Fruit fly (Drosophila melanogaster) whole organism, prepupa: ENCODE measurements around the gene Nthl1.

Experiments used
- CG10631 ChIP-seq: fragments of 200-800 bp; sonication (Bioruptor generic); optimal IDR thresholded peaks from 2 replicates; lab custom pipeline; 2016; ENCODE audit warnings: missing biosample characterization, missing genetic modification characterization
- CG10669 ChIP-seq: fragments of 200-800 bp; sonication (Bioruptor generic); optimal IDR thresholded peaks from 3 replicates; lab custom pipeline; 2018; ENCODE audit warnings: missing biosample characterization, mild to moderate bottlenecking, missing genetic modification characterization, moderate library complexity
- CG11294 ChIP-seq: fragments of 200-800 bp; sonication (Bioruptor generic); IDR thresholded peaks from 2 replicates; pipeline ENCODE4 v1.3.6; 2022; ENCODE audit warnings: missing biosample characterization, missing genetic modification characterization
- CG11762 ChIP-seq: fragments of 200-800 bp; sonication (Bioruptor generic); optimal IDR thresholded peaks from 3 replicates; lab custom pipeline; 2016; ENCODE audit warnings: missing biosample characterization, missing genetic modification characterization; ENCODE audit not compliant: insufficient read depth
- CG11902 ChIP-seq: fragments of 200-800 bp; sonication (Bioruptor generic); optimal IDR thresholded peaks from 3 replicates; lab custom pipeline; 2016; ENCODE audit warnings: missing biosample characterization, missing genetic modification characterization
- CG15336 ChIP-seq: fragments of 200-800 bp; sonication (Bioruptor generic); IDR thresholded peaks from 2 replicates; pipeline ENCODE4 v1.3.6; 2022; ENCODE audit warnings: missing biosample characterization, missing genetic modification characterization
- CG1621 ChIP-seq: fragments of 200-800 bp; sonication (Bioruptor generic); optimal IDR thresholded peaks from 3 replicates; lab custom pipeline; 2018; ENCODE audit warnings: missing biosample characterization, mild to moderate bottlenecking, missing genetic modification characterization
- CG3032 ChIP-seq: fragments of 200-800 bp; optimal IDR thresholded peaks from 2 replicates; lab custom pipeline; 2019; ENCODE audit warnings: missing biosample characterization, mild to moderate bottlenecking, missing genetic modification characterization, moderate library complexity
- CG31627 ChIP-seq: fragments of 200-800 bp; sonication (Bioruptor generic); optimal IDR thresholded peaks from 3 replicates; lab custom pipeline; 2016; ENCODE audit warnings: missing biosample characterization, missing genetic modification characterization
- CG3919 ChIP-seq: fragments of 200-800 bp; sonication (Bioruptor generic); optimal IDR thresholded peaks from 3 replicates; lab custom pipeline; 2016; ENCODE audit warnings: missing biosample characterization, missing genetic modification characterization
- CG4318 ChIP-seq: fragments of 200-800 bp; sonication (Bioruptor generic); optimal IDR thresholded peaks from 3 replicates; lab custom pipeline; 2017; ENCODE audit warnings: missing biosample characterization, mild to moderate bottlenecking, missing genetic modification characterization
- CG6163 ChIP-seq: fragments of 200-800 bp; sonication (Bioruptor generic); IDR thresholded peaks from 3 replicates; pipeline ENCODE4 v1.3.6; 2022; ENCODE audit warnings: missing biosample characterization, missing genetic modification characterization
- CG6276 ChIP-seq: fragments of 200-800 bp; sonication (Bioruptor generic); optimal IDR thresholded peaks from 2 replicates; lab custom pipeline; 2017; ENCODE audit warnings: missing biosample characterization, mild to moderate bottlenecking, missing genetic modification characterization
- CG6792 ChIP-seq: fragments of 200-800 bp; sonication (Bioruptor generic); optimal IDR thresholded peaks from 3 replicates; lab custom pipeline; 2016; ENCODE audit warnings: missing biosample characterization, missing genetic modification characterization
- CG6808 ChIP-seq: fragments of 200-800 bp; sonication (Bioruptor generic); optimal IDR thresholded peaks from 3 replicates; lab custom pipeline; 2017; ENCODE audit warnings: missing biosample characterization, missing genetic modification characterization, mild to moderate bottlenecking, moderate library complexity, missing genetic modification reagents
- CG6854 ChIP-seq: fragments of 200-800 bp; sonication (Bioruptor generic); optimal IDR thresholded peaks from 2 replicates; lab custom pipeline; 2017; ENCODE audit warnings: missing biosample characterization, mild to moderate bottlenecking, missing genetic modification characterization
- CG7368 ChIP-seq: fragments of 200-800 bp; sonication (Bioruptor generic); optimal IDR thresholded peaks from 3 replicates; lab custom pipeline; 2016; ENCODE audit warnings: missing biosample characterization, missing genetic modification characterization
- CG8119 ChIP-seq: fragments of 200-800 bp; sonication (Bioruptor generic); IDR thresholded peaks from 3 replicates; pipeline ENCODE4 v1.3.6; 2022; ENCODE audit warnings: missing biosample characterization, missing genetic modification characterization
- CG8632 ChIP-seq: fragments of 200-800 bp; sonication (Bioruptor generic); optimal IDR thresholded peaks from 3 replicates; lab custom pipeline; 2016; ENCODE audit warnings: missing biosample characterization, missing genetic modification characterization
- Eip75B ChIP-seq: fragments of 200-800 bp; sonication (Bioruptor generic); optimal IDR thresholded peaks from 3 replicates; lab custom pipeline; 2016; ENCODE audit warnings: missing biosample characterization, missing genetic modification characterization
- Eip78C ChIP-seq: fragments of 200-800 bp; sonication (Bioruptor generic); peaks from one replicate; lab custom pipeline; 2016; ENCODE audit warnings: missing biosample characterization, missing genetic modification characterization
- Ets21C ChIP-seq: fragments of 200-800 bp; sonication (Bioruptor generic); optimal IDR thresholded peaks from 3 replicates; lab custom pipeline; 2016; ENCODE audit warnings: missing biosample characterization, missing genetic modification characterization
- Ets96B ChIP-seq: fragments of 200-800 bp; optimal IDR thresholded peaks from 2 replicates; lab custom pipeline; 2019; ENCODE audit warnings: missing biosample characterization, mild to moderate bottlenecking, missing genetic modification characterization, moderate library complexity
- Hr38 ChIP-seq: sonication (Bioruptor generic); optimal IDR thresholded peaks from 2 replicates; lab custom pipeline; 2016; ENCODE audit warnings: missing biosample characterization, missing genetic modification characterization
- Hr39 ChIP-seq: fragments of 200-800 bp; sonication (Bioruptor generic); optimal IDR thresholded peaks from 2 replicates; lab custom pipeline; 2016; ENCODE audit warnings: missing biosample characterization, missing genetic modification characterization
- Met ChIP-seq: fragments of 200-800 bp; sonication (Bioruptor generic); optimal IDR thresholded peaks from 3 replicates; lab custom pipeline; 2016; ENCODE audit warnings: missing biosample characterization, missing genetic modification characterization
- Sox14 ChIP-seq: fragments of 200-800 bp; sonication (Bioruptor generic); optimal IDR thresholded peaks from 3 replicates; lab custom pipeline; 2016; ENCODE audit warnings: missing biosample characterization, missing genetic modification characterization
- achi ChIP-seq: fragments of 200-800 bp; sonication (Bioruptor generic); optimal IDR thresholded peaks from 3 replicates; lab custom pipeline; 2016; ENCODE audit warnings: missing biosample characterization, missing genetic modification characterization
- cyc ChIP-seq: fragments of 200-800 bp; sonication (Bioruptor generic); optimal IDR thresholded peaks from 3 replicates; lab custom pipeline; 2016; ENCODE audit warnings: missing biosample characterization, missing genetic modification characterization
- dsx ChIP-seq: fragments of 200-800 bp; optimal IDR thresholded peaks from 3 replicates; lab custom pipeline; 2019; ENCODE audit warnings: missing biosample characterization, mild to moderate bottlenecking, missing genetic modification characterization, moderate library complexity; ENCODE audit not compliant: poor library complexity, severe bottlenecking
- eg ChIP-seq: fragments of 200-800 bp; sonication (Bioruptor generic); IDR thresholded peaks from 3 replicates; pipeline ENCODE4 v1.3.6; 2022; ENCODE audit warnings: missing biosample characterization, missing genetic modification characterization
- esn ChIP-seq: fragments of 200-800 bp; sonication (Bioruptor generic); optimal IDR thresholded peaks from 2 replicates; lab custom pipeline; 2016; ENCODE audit warnings: missing biosample characterization, mild to moderate bottlenecking, missing genetic modification characterization, moderate library complexity
- fd59A ChIP-seq: fragments of 200-800 bp; sonication (Bioruptor generic); optimal IDR thresholded peaks from 2 replicates; lab custom pipeline; 2017; ENCODE audit warnings: missing biosample characterization, mild to moderate bottlenecking, missing genetic modification characterization, missing genetic modification reagents
- fd85E ChIP-seq: fragments of 200-800 bp; sonication (Bioruptor generic); optimal IDR thresholded peaks from 3 replicates; lab custom pipeline; 2016; ENCODE audit warnings: missing biosample characterization, missing genetic modification characterization
- fkh ChIP-seq: fragments of 200-800 bp; sonication (Bioruptor generic); optimal IDR thresholded peaks from 3 replicates; lab custom pipeline; 2017; ENCODE audit warnings: missing biosample characterization, mild to moderate bottlenecking, missing genetic modification characterization, moderate library complexity
- lz ChIP-seq: fragments of 200-800 bp; sonication (Bioruptor generic); optimal IDR thresholded peaks from 3 replicates; lab custom pipeline; 2016; ENCODE audit warnings: missing biosample characterization, missing genetic modification characterization
- pdm3 ChIP-seq: fragments of 200-800 bp; sonication (Bioruptor generic); optimal IDR thresholded peaks from 3 replicates; lab custom pipeline; 2016; ENCODE audit warnings: missing biosample characterization, missing genetic modification characterization
- spab ChIP-seq: fragments of 200-800 bp; sonication (Bioruptor generic); optimal IDR thresholded peaks from 2 replicates; lab custom pipeline; 2017; ENCODE audit warnings: missing biosample characterization, mild to moderate bottlenecking, missing genetic modification characterization, missing genetic modification reagents
- topi ChIP-seq: fragments of 200-800 bp; sonication (Bioruptor generic); optimal IDR thresholded peaks from 3 replicates; lab custom pipeline; 2016; ENCODE audit warnings: missing biosample characterization, missing genetic modification characterization
- vri ChIP-seq: fragments of 200-800 bp; sonication (Bioruptor generic); optimal IDR thresholded peaks from 3 replicates; lab custom pipeline; 2016; ENCODE audit warnings: missing biosample characterization, mild to moderate bottlenecking, missing genetic modification characterization

Nthl1 gene

DNA sequence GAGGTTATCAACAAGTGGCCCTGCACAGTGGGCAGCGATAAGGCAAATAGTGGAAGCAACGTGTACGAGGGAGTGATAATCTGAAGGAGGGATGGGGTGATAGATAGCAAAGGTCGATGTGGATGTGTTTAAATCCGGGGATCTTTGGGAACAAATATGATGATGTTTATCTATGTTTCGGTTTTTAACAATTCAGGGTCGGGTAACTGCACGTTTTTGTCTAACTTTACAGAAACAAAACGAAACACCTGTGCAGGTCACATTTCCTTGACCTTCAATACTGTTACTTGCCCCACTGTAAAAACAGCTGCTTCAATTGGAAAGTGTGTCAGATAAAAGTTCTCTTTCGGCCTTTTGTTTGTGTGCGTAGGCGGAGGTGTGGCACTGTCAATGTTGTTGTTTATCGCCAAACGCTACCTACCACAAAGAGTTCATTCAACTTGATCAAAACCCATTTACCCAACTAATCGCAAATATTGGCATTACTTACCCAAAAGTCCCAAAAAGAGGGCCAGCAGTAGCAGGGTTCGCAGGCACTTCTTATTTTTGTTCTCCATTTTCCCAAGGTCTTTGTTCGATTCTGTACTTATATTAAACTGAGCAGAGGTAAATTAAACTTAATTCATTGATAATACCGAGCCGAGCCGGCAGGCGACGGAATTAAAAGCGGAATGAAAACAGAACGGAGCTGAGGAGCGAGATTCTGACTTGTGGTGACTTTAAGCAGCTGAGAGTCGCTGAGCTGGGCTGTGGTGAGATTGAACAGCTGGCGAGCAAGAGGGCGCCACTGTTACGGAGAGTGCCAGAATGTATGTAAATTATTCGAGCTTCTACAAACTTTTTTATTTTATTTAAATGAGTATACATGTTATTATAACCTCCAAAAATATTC is 5.2 kb downstream of the Nthl1 start, which contains the start of gene Mtp (continued):
- TF ChIP-seq CG10631 (GFP tag; lab: Kevin White, UChicago), result peak; percentile 71
- peak; percentile 83 for TF ChIP-seq CG8119 (GFP tag; lab: Robert Waterston, UW)
- TF ChIP-seq CG11762 (GFP tag; lab: Kevin White, UChicago), result peak; percentile 77
- peak; percentile 74 for TF ChIP-seq CG1621
- TF ChIP-seq CG4318 (GFP tag; lab: Kevin White, UChicago), result peak; percentile 76
- peak; percentile 72 for TF ChIP-seq CG11902 (GFP tag; lab: Kevin White, UChicago)
- peak; percentile 47 for TF ChIP-seq vri (GFP tag; lab: Kevin White, UChicago)
- TF ChIP-seq Hr39, result peak; percentile 88
- peak; percentile 81 for TF ChIP-seq achi (GFP tag; lab: Kevin White, UChicago)
- TF ChIP-seq Ets21C (GFP tag; lab: Kevin White, UChicago), result peak; percentile 85
- TF ChIP-seq Hr38 (GFP tag; lab: Kevin White, UChicago), result no peak
- TF ChIP-seq CG3919 (GFP tag; lab: Kevin White, UChicago), result peak; percentile 81
- peak; percentile 95 for TF ChIP-seq Eip78C (GFP tag; lab: Kevin White, UChicago)
- TF ChIP-seq fd59A (GFP tag; lab: Kevin White, UChicago), result peak; percentile 20
- peak; percentile 90 for TF ChIP-seq fkh (GFP tag; lab: Kevin White, UChicago)
- peak; percentile 72 for TF ChIP-seq CG7368 (GFP tag; lab: Kevin White, UChicago)
- peak; percentile 52 for TF ChIP-seq dsx (GFP tag; lab: Kevin White, UChicago)
- peak; percentile 86 for TF ChIP-seq Met (GFP tag; lab: Kevin White, UChicago)
- TF ChIP-seq CG10669, result peak; percentile 76
- TF ChIP-seq spab (GFP tag; lab: Kevin White, UChicago), result no peak
- TF ChIP-seq CG6792 (GFP tag; lab: Kevin White, UChicago), result peak; percentile 81
- TF ChIP-seq CG6854 (GFP tag; lab: Kevin White, UChicago), result peak; percentile 45
- TF ChIP-seq Sox14 (GFP tag; lab: Kevin White, UChicago), result peak; percentile 85
- TF ChIP-seq Ets96B (tag; lab: Kevin White, UChicago), result peak; percentile 69
- TF ChIP-seq eg, result peak; percentile 77; the same call in 2 of the 3 replicates
- peak; percentile 83 for TF ChIP-seq pdm3 (GFP tag; lab: Kevin White, UChicago)
- TF ChIP-seq, all 60 proteins: peak for 54

DNA sequence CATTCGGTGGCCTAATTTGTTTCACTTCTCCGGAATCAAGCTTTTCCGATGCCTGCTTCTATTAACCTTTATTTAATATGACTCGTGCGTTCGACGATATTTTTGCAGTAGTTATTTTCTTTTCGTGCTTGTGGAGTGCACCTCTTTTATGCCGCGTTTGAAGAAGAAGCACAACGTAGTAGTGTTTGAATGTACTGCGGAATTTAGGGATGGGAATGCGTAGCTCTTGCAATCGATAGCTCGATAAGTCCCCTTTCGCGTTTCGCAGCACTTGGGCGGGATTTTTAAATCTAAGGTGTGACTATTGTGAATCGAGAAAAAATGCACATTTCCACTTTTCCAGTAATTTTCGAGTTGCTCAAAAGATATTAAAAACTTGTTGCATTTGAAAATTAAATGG is 8.9 kb downstream of the Nthl1 start, which contains the start of the genes CG43739 and sky:
Gene CG43739 (minus strand): TSS at position 199 of the 400 bp plus-strand sequence.
Gene sky (minus strand): TSS at position 199 of the 400 bp plus-strand sequence.
- TF ChIP-seq Hr38 (GFP tag; lab: Kevin White, UChicago) (no peak), Ets96B (tag; lab: Kevin White, UChicago) (no peak), topi (GFP tag; lab: Kevin White, UChicago) (peak; percentile 12), CG6163 (GFP tag; lab: Robert Waterston, UW) (peak; percentile 5; the same call in 1 of the 3 replicates), esn (peak; percentile 40), CG8119 (GFP tag; lab: Robert Waterston, UW) (no peak), cyc (GFP tag; lab: Kevin White, UChicago) (peak; percentile 2), lz (GFP tag; lab: Kevin White, UChicago) (peak; percentile 31), CG6854 (GFP tag; lab: Kevin White, UChicago) (no peak), CG3919 (GFP tag; lab: Kevin White, UChicago) (peak; percentile 30), Hr39 (peak; percentile 6), fd85E (no peak), CG7368 (GFP tag; lab: Kevin White, UChicago) (no peak), fkh (GFP tag; lab: Kevin White, UChicago) (peak; percentile 80), CG6276 (GFP tag; lab: Kevin White, UChicago) (peak; percentile 94), CG8632 (GFP tag; lab: Kevin White, UChicago) (no peak), Sox14 (GFP tag; lab: Kevin White, UChicago) (peak; percentile 33), CG1621 (peak; percentile 38), CG15336 (GFP tag; lab: Robert Waterston, UW) (0 out of 2 replicates have a peak, but pooled peaks have one; percentile 6), CG31627 (GFP tag; lab: Kevin White, UChicago) (peak; percentile 19), CG3032 (tag; lab: Kevin White, UChicago) (no peak), Eip75B (GFP tag; lab: Kevin White, UChicago) (peak; percentile 2), CG11294 (GFP tag; lab: Robert Waterston, UW) (no peak), CG6808 (GFP tag; lab: Kevin White, UChicago) (no peak)
